Fruit fly (Drosophila melanogaster) whole organism, wandering third instar larva: ENCODE results near the gene CG8051.
A peak's percentile ranks its signal among the peaks of the same experiment; 100 is the strongest.

ENCODE experiments used
- Abd-B ChIP-seq: fragments of >200 bp; optimal IDR thresholded peaks from 2 replicates; lab custom pipeline; 2017; ENCODE audit warnings: missing biosample characterization, missing genetic modification characterization
- CG32264 ChIP-seq: fragments of 200-800 bp; sonication (Bioruptor generic); optimal IDR thresholded peaks from 2 replicates; lab custom pipeline; 2016; ENCODE audit warnings: missing biosample characterization, missing genetic modification characterization
- CG9705 ChIP-seq: fragments of 200-800 bp; sonication (Bioruptor generic); optimal IDR thresholded peaks from 2 replicates; lab custom pipeline; 2018; ENCODE audit warnings: missing biosample characterization, mild to moderate bottlenecking, missing genetic modification characterization
- CrebA ChIP-seq: fragments of 200-800 bp; sonication (Bioruptor generic); optimal IDR thresholded peaks from 2 replicates; lab custom pipeline; 2016; ENCODE audit warnings: missing biosample characterization, mild to moderate bottlenecking, missing genetic modification characterization, borderline replicate concordance
- Dfd ChIP-seq: fragments of >200 bp; optimal IDR thresholded peaks from 2 replicates; lab custom pipeline; 2017; ENCODE audit warnings: missing biosample characterization, missing genetic modification characterization
- Dif ChIP-seq: fragments of 200-275, 200-300 bp; sonication (Bioruptor generic); optimal IDR thresholded peaks from 2 replicates; lab custom pipeline; 2018; ENCODE audit warnings: missing biosample characterization, missing genetic modification characterization; ENCODE audit not compliant: partially characterized antibody
- HLH106 ChIP-seq: fragments of 200-800 bp; optimal IDR thresholded peaks from 3 replicates; lab custom pipeline; 2019; ENCODE audit warnings: missing biosample characterization, mild to moderate bottlenecking, missing genetic modification characterization, moderate library complexity
- Hnf4 ChIP-seq: fragments of 200-800 bp; sonication (Bioruptor generic); optimal IDR thresholded peaks from 2 replicates; lab custom pipeline; 2016; ENCODE audit warnings: missing biosample characterization, mild to moderate bottlenecking, missing genetic modification characterization
- Hr83 ChIP-seq: fragments of 200-300 bp; sonication (Bioruptor generic); optimal IDR thresholded peaks from 2 replicates; lab custom pipeline; 2016; ENCODE audit warnings: missing biosample characterization, mild to moderate bottlenecking, missing genetic modification characterization, moderate library complexity; ENCODE audit not compliant: poor library complexity, severe bottlenecking
- Jra ChIP-seq: sonication (Bioruptor generic); optimal IDR thresholded peaks from 2 replicates; lab custom pipeline; 2016; ENCODE audit warnings: missing biosample characterization, missing genetic modification characterization
- Mio ChIP-seq: sonication (Bioruptor generic); optimal IDR thresholded peaks from 2 replicates; lab custom pipeline; 2016; ENCODE audit warnings: missing biosample characterization, missing genetic modification characterization
- Myc ChIP-seq: fragments of >200 bp; optimal IDR thresholded peaks from 2 replicates; lab custom pipeline; 2017
- N ChIP-seq: fragments of >200 bp; optimal IDR thresholded peaks from 2 replicates; lab custom pipeline; 2018; ENCODE audit warnings: missing biosample characterization, missing external identifiers, missing genetic modification characterization
- OdsH ChIP-seq: fragments of 200-800 bp; sonication (Bioruptor generic); optimal IDR thresholded peaks from 2 replicates; lab custom pipeline; 2016; ENCODE audit warnings: missing biosample characterization, mild to moderate bottlenecking, missing genetic modification characterization
- Rel ChIP-seq, 2 experiments: fragments of 200-800 bp; sonication (Bioruptor generic) in 1 of 2; optimal IDR thresholded peaks; 2 replicates in 1 of 2; 3 replicates in 1 of 2; lab custom pipeline; 2016 to 2019; ENCODE audit warnings: mild to moderate bottlenecking in 2 of 2, missing biosample characterization in 2 of 2, missing genetic modification characterization in 2 of 2, moderate library complexity in 1 of 2
- Sp1 ChIP-seq: fragments of 200-800 bp; sonication (Bioruptor generic); optimal IDR thresholded peaks from 3 replicates; lab custom pipeline; 2019; ENCODE audit warnings: missing biosample characterization, mild to moderate bottlenecking, missing genetic modification characterization, moderate library complexity
- Vsx2 ChIP-seq: fragments of 200-300, 225-300 bp; sonication (Bioruptor generic); optimal IDR thresholded peaks from 2 replicates; lab custom pipeline; 2018; ENCODE audit warnings: missing biosample characterization, missing genetic modification characterization; ENCODE audit not compliant: partially characterized antibody
- br ChIP-seq: fragments of 200-800 bp; sonication (Bioruptor generic); optimal IDR thresholded peaks from 2 replicates; lab custom pipeline; 2016; ENCODE audit warnings: missing biosample characterization, missing genetic modification characterization
- brk ChIP-seq: fragments of 200-800 bp; sonication (Bioruptor generic); optimal IDR thresholded peaks from 2 replicates; lab custom pipeline; 2016; ENCODE audit warnings: missing biosample characterization, mild to moderate bottlenecking, missing genetic modification characterization
- dl ChIP-seq, 2 experiments: fragments of 175-275, 200-275 bp in 1 of 2; fragments of 200-275 bp in 1 of 2; sonication (Bioruptor generic); optimal IDR thresholded peaks; lab custom pipeline; 2018; ENCODE audit warnings: mild to moderate bottlenecking in 2 of 2, missing biosample characterization in 2 of 2, missing genetic modification characterization in 2 of 2, moderate library complexity in 2 of 2; ENCODE audit not compliant: partially characterized antibody in 2 of 2, insufficient read depth in 1 of 2
- dmrt93B ChIP-seq: fragments of 200-800 bp; sonication (Bioruptor generic); optimal IDR thresholded peaks from 2 replicates; lab custom pipeline; 2018; ENCODE audit warnings: missing biosample characterization, mild to moderate bottlenecking, missing genetic modification characterization
- ey ChIP-seq: fragments of 200-800 bp; sonication (Bioruptor generic); optimal IDR thresholded peaks from 2 replicates; lab custom pipeline; 2016; ENCODE audit warnings: missing biosample characterization, missing genetic modification characterization
- foxo ChIP-seq, 2 experiments: fragments of 200-800 bp; sonication (Bioruptor generic); optimal IDR thresholded peaks; 2 replicates in 1 of 2; 3 replicates in 1 of 2; lab custom pipeline; 2016 to 2017; ENCODE audit warnings: missing biosample characterization in 2 of 2, missing genetic modification characterization in 2 of 2
- fru ChIP-seq: fragments of 200-800 bp; sonication (Bioruptor generic); optimal IDR thresholded peaks from 3 replicates; lab custom pipeline; 2016; ENCODE audit warnings: missing biosample characterization, mild to moderate bottlenecking, missing genetic modification characterization
- h ChIP-seq: fragments of 200-800 bp; sonication (Bioruptor generic); optimal IDR thresholded peaks from 3 replicates; lab custom pipeline; 2016; ENCODE audit warnings: missing biosample characterization, mild to moderate bottlenecking, missing genetic modification characterization
- jim ChIP-seq: fragments of 175-275, 200-325 bp; sonication (Bioruptor generic); optimal IDR thresholded peaks from 2 replicates; lab custom pipeline; 2016; ENCODE audit warnings: missing biosample characterization, mild to moderate bottlenecking, missing genetic modification characterization
- lola ChIP-seq: fragments of >200 bp; optimal IDR thresholded peaks from 2 replicates; lab custom pipeline; 2017; ENCODE audit warnings: missing biosample characterization, missing genetic modification characterization
- pan ChIP-seq: fragments of >200 bp; optimal IDR thresholded peaks from 2 replicates; lab custom pipeline; 2017
- psq ChIP-seq: fragments of 200-800 bp; sonication (Bioruptor generic); optimal IDR thresholded peaks from 3 replicates; lab custom pipeline; 2017; ENCODE audit warnings: missing biosample characterization, mild to moderate bottlenecking, missing genetic modification characterization, moderate library complexity
- rgr ChIP-seq: fragments of 200-800 bp; sonication (Bioruptor generic); optimal IDR thresholded peaks from 3 replicates; lab custom pipeline; 2016; ENCODE audit warnings: missing biosample characterization, mild to moderate bottlenecking, missing genetic modification characterization
- sage ChIP-seq: fragments of 200-800 bp; sonication (Bioruptor generic); optimal IDR thresholded peaks from 2 replicates; lab custom pipeline; 2016; ENCODE audit warnings: missing biosample characterization, mild to moderate bottlenecking, missing genetic modification characterization
- sv ChIP-seq: fragments of 200-800 bp; sonication (Bioruptor generic); optimal IDR thresholded peaks from 3 replicates; lab custom pipeline; 2016; ENCODE audit warnings: missing biosample characterization, missing genetic modification characterization
- tai ChIP-seq: sonication (Bioruptor generic); optimal IDR thresholded peaks from 2 replicates; lab custom pipeline; 2016; ENCODE audit warnings: missing biosample characterization, missing genetic modification characterization
- usp ChIP-seq: fragments of >200 bp; optimal IDR thresholded peaks from 2 replicates; lab custom pipeline; 2017; ENCODE audit warnings: missing biosample characterization, missing genetic modification characterization

The CG8051 gene

DNA sequence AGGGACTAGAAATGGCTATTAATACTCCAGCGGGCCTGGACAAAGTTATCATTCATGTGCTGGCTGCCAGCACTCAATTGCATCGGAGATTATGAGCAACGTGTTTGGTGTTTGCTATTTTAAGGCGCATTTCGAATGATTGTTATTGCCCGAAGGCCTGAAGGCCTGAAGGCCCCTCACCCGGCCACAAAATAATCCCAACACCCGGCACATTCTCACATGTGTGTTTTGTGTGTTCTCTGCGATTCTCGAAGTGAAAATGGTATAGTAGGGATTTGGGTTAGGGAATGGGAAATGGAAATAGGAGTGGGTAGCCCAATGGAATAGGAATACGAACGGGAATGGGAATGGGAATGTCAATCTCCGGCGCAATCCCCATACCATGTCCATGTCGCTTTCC is 11.2 kb upstream of the CG8051 start:
- TF ChIP-seq dl (GFP tag; optimal IDR thresholded peaks at IDR 0.05; lab: Kevin White, UChicago; ENCODE audit: insufficient read depth in 1 of 2, partially characterized antibody in 2 of 2) (no peak), jim (GFP tag; lab: Kevin White, UChicago) (no peak), brk (GFP tag; lab: Kevin White, UChicago) (no peak), Rel (GFP tag; optimal IDR thresholded peaks at IDR 0.05; lab: Kevin White, UChicago) (no peak), Rel (tag; optimal IDR thresholded peaks at IDR 0.05; lab: Kevin White, UChicago) (no peak), CG9705 (GFP tag; lab: Kevin White, UChicago) (no peak), Hr83 (GFP tag; lab: Kevin White, UChicago) (no peak), Mio (GFP tag; lab: Kevin White, UChicago) (no peak), ey (GFP tag; lab: Kevin White, UChicago) (no peak), Myc (no peak), Dfd (GFP tag; lab: Kevin White, UChicago) (no peak), Sp1 (GFP tag; lab: Kevin White, UChicago) (no peak), Vsx2 (GFP tag; lab: Kevin White, UChicago) (no peak), h (no peak), CrebA (GFP tag; lab: Kevin White, UChicago) (no peak), psq (GFP tag; lab: Kevin White, UChicago) (no peak), Dif (GFP tag; lab: Kevin White, UChicago) (no peak), fru (GFP tag; lab: Kevin White, UChicago) (no peak), lola (no peak), pan (lab: Kevin White, UChicago) (no peak), sage (GFP tag; lab: Kevin White, UChicago) (no peak)

DNA sequence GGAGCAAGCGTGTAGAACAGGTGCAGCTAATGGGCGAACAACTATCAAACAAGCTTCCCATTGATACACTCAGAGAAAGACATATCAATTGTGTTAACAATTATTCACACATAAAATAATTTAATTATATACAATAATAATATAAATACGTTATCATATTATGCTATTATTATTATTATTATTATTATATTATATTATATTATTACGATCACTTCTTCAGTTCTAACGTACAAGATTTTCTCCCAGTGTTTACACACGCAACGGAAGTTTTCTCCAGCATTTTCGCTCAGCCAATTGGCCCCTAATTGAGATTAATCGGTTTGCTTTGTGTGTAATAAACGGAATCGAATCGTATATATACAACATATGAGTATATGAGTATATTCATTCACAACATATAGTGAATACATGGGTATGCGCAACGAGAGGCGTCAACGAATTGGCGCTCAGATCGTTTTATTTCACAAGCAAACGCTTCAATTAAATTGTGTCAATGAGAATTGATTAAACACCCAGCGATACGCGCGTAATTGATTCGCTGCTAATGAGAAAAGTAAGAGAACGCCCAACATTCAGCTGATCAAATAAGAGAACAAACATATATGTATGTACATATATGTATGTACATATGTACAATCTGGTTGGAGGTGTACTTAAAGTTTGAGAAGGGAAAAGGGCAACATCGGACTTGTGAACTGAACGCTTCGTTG is 9.5 kb upstream of the CG8051 start:
- peak; percentile 41 for TF ChIP-seq HLH106
- no peak for TF ChIP-seq dmrt93B (GFP tag; lab: Kevin White, UChicago)
- peak; percentile 10 for TF ChIP-seq sv
- peak in 1 of 2 experiments; percentile 22 for TF ChIP-seq foxo (GFP tag; optimal IDR thresholded peaks at IDR 0.05; lab: Kevin White, UChicago)
- TF ChIP-seq jim (GFP tag; lab: Kevin White, UChicago), result no peak
- TF ChIP-seq Sp1 (GFP tag; lab: Kevin White, UChicago), result peak; percentile 27
- TF ChIP-seq psq (GFP tag; lab: Kevin White, UChicago), result peak; percentile 9

- TF ChIP-seq HLH106 (no peak), Dfd (GFP tag; lab: Kevin White, UChicago) (no peak), h (peak; percentile 36), br (GFP tag; lab: Kevin White, UChicago) (peak; percentile 36), psq (GFP tag; lab: Kevin White, UChicago) (no peak), sv (no peak), tai (no peak), N (GFP tag; lab: Kevin White, UChicago) (no peak), foxo (GFP tag; optimal IDR thresholded peaks at IDR 0.05; lab: Kevin White, UChicago) (peak in 1 of 2 experiments; percentile 31), CrebA (GFP tag; lab: Kevin White, UChicago) (no peak), sage (GFP tag; lab: Kevin White, UChicago) (no peak), Jra (no peak), Mio (GFP tag; lab: Kevin White, UChicago) (no peak), CG9705 (GFP tag; lab: Kevin White, UChicago) (no peak), OdsH (GFP tag; lab: Kevin White, UChicago) (peak; percentile 12), usp (GFP tag; lab: Kevin White, UChicago) (no peak), rgr (GFP tag; lab: Kevin White, UChicago) (no peak), CG32264 (no peak), Sp1 (GFP tag; lab: Kevin White, UChicago) (no peak), lola (no peak), ey (GFP tag; lab: Kevin White, UChicago) (peak; percentile 42), Abd-B (GFP tag; lab: Kevin White, UChicago) (no peak), Hnf4 (GFP tag; lab: Kevin White, UChicago) (no peak)
Observed at dm6 chrX:19316583-19316982, 8.9 kb upstream of the CG8051 start.
